Fruit fly (Drosophila melanogaster) whole organism, pupa: ENCODE measurements around the gene emei.

ENCODE experiments used
- CG14655 ChIP-seq: fragments of 200-800 bp; sonication (Bioruptor generic); optimal IDR thresholded peaks from 3 replicates; lab custom pipeline; 2017; ENCODE audit warnings: mild to moderate bottlenecking, missing biosample characterization, missing genetic modification reagents, missing genetic modification characterization
- CG17806 ChIP-seq: fragments of 200-800 bp; sonication (Bioruptor generic); optimal IDR thresholded peaks from 2 replicates; lab custom pipeline; 2018; ENCODE audit warnings: missing biosample characterization, mild to moderate bottlenecking, missing genetic modification characterization, moderate library complexity
- CG8301 ChIP-seq: fragments of 200-800 bp; sonication (Bioruptor generic); optimal IDR thresholded peaks from 2 replicates; lab custom pipeline; 2018; ENCODE audit warnings: missing biosample characterization, mild to moderate bottlenecking, missing genetic modification characterization
- CG9948 ChIP-seq: fragments of 200-800 bp; sonication (Bioruptor generic); optimal IDR thresholded peaks from 2 replicates; lab custom pipeline; 2018; ENCODE audit warnings: missing biosample characterization, mild to moderate bottlenecking, missing genetic modification characterization, moderate library complexity
- EcR ChIP-seq: fragments of 200-800 bp; sonication (Bioruptor generic); optimal IDR thresholded peaks from 3 replicates; lab custom pipeline; 2019; ENCODE audit warnings: missing biosample characterization, missing genetic modification characterization, mild to moderate bottlenecking, moderate library complexity, missing genetic modification reagents
- Snoo ChIP-seq: fragments of 200-800 bp; sonication (Bioruptor generic); optimal IDR thresholded peaks from 3 replicates; lab custom pipeline; 2017; ENCODE audit warnings: missing biosample characterization, mild to moderate bottlenecking, missing genetic modification characterization, inconsistent platforms
- fd96Ca ChIP-seq: fragments of 200-800 bp; sonication (Bioruptor generic); IDR thresholded peaks from 3 replicates; pipeline ENCODE4 v1.3.6; 2022; ENCODE audit warnings: missing biosample characterization, missing genetic modification characterization
- gl ChIP-seq: fragments of 200-800 bp; sonication (Bioruptor generic); optimal IDR thresholded peaks from 2 replicates; lab custom pipeline; 2018; ENCODE audit warnings: missing biosample characterization, mild to moderate bottlenecking, missing genetic modification characterization

- TF ChIP-seq EcR (no peak), gl (tag; lab: Kevin White, UChicago) (no peak), Snoo (tag; lab: Kevin White, UChicago) (no peak), CG14655 (no peak), CG8301 (tag; lab: Kevin White, UChicago) (no peak), CG9948 (tag; lab: Kevin White, UChicago) (no peak), fd96Ca (GFP tag; lab: Robert Waterston, UW) (no peak), CG17806 (tag; lab: Kevin White, UChicago) (no peak)
Measured at dm6 chr3L:11107935-11108334, 1.6 kb upstream of the emei start, which contains the start of gene CG12522.
